Worm (Caenorhabditis elegans) whole organism, young adult: ENCODE results near the gene C41G6.12.

Experiments
- B0019.2 ChIP-seq: fragments of 200-800 bp; sonication (Bioruptor generic); conservative IDR thresholded peaks from 2 replicates; pipeline ENCODE4 v1.3.6; 2022; ENCODE audit warnings: missing genetic modification reagents, missing genetic modification characterization, missing compliant biosample characterization
- B0336.3 ChIP-seq: fragments of 200-800 bp; sonication (Bioruptor generic); IDR thresholded peaks from 2 replicates; pipeline ENCODE4 v1.3.6; 2022; ENCODE audit warnings: missing genetic modification characterization, missing compliant biosample characterization
- C17E4.6 ChIP-seq: fragments of 200-800 bp; sonication (Bioruptor generic); IDR thresholded peaks from 2 replicates; pipeline ENCODE4 v1.3.6; 2022; ENCODE audit warnings: missing genetic modification reagents, missing genetic modification characterization, missing compliant biosample characterization
- D2030.7 ChIP-seq: fragments of 200-800 bp; sonication (Bioruptor generic); IDR thresholded peaks from 2 replicates; pipeline ENCODE4 v1.3.6; 2022; ENCODE audit warnings: missing genetic modification reagents, missing genetic modification characterization, missing compliant biosample characterization
- F33H1.4 ChIP-seq: fragments of 200-800 bp; sonication (Bioruptor generic); IDR thresholded peaks from 2 replicates; pipeline ENCODE4 v1.3.6; 2022; ENCODE audit warnings: missing genetic modification reagents, missing genetic modification characterization, missing compliant biosample characterization
- F39B2.1 ChIP-seq: fragments of 200-800 bp; sonication (Bioruptor generic); IDR thresholded peaks from 2 replicates; pipeline ENCODE4 v1.3.6; 2022; ENCODE audit warnings: missing genetic modification reagents, missing genetic modification characterization, missing compliant biosample characterization
- F49E8.2 ChIP-seq: sonication (generic microtip); optimal IDR thresholded peaks from 3 replicates; lab custom pipeline; 2017; ENCODE audit warnings: missing genetic modification characterization, mild to moderate bottlenecking, missing compliant biosample characterization, antibody characterized with exemption, moderate library complexity; ENCODE audit not compliant: insufficient read depth
- F52B5.7 ChIP-seq: sonication (generic microtip); optimal IDR thresholded peaks from 2 replicates; lab custom pipeline; 2016; ENCODE audit warnings: mild to moderate bottlenecking, missing genetic modification characterization, missing compliant biosample characterization
- F57A8.1 ChIP-seq: fragments of 200-800 bp; sonication (Bioruptor generic); optimal IDR thresholded peaks from 2 replicates; lab custom pipeline; 2018; ENCODE audit warnings: mild to moderate bottlenecking, missing genetic modification characterization, moderate library complexity, missing compliant biosample characterization
- K12H6.12 ChIP-seq: fragments of 200-800 bp; sonication (Bioruptor generic); optimal IDR thresholded peaks from 2 replicates; lab custom pipeline; 2018; ENCODE audit warnings: mild to moderate bottlenecking, missing genetic modification characterization, missing compliant biosample characterization
- T07F8.4 ChIP-seq: sonication (generic microtip); optimal IDR thresholded peaks from 2 replicates; lab custom pipeline; 2016; ENCODE audit warnings: mild to moderate bottlenecking, missing genetic modification characterization, moderate library complexity, missing compliant biosample characterization
- Y53F4B.3 ChIP-seq: fragments of 200-800 bp; sonication (Bioruptor generic); IDR thresholded peaks from 2 replicates; pipeline ENCODE4 v1.3.6; 2022; ENCODE audit warnings: missing genetic modification reagents, missing genetic modification characterization, missing compliant biosample characterization
- Y53G8AR.9 ChIP-seq: fragments of 200-800 bp; sonication (Bioruptor generic); conservative IDR thresholded peaks from 2 replicates; pipeline ENCODE4 v1.3.6; 2022; ENCODE audit warnings: missing genetic modification reagents, missing genetic modification characterization, missing compliant biosample characterization
- Y79H2A.3 ChIP-seq: fragments of 200-800 bp; sonication (Bioruptor generic); conservative IDR thresholded peaks from 2 replicates; pipeline ENCODE4 v1.3.6; 2022; ENCODE audit warnings: missing genetic modification reagents, missing genetic modification characterization, missing compliant biosample characterization
- ZK185.1 ChIP-seq: sonication (generic microtip); optimal IDR thresholded peaks from 2 replicates; lab custom pipeline; 2016; ENCODE audit warnings: mild to moderate bottlenecking, missing genetic modification characterization, missing compliant biosample characterization; ENCODE audit not compliant: poor library complexity, severe bottlenecking
- aptf-3 ChIP-seq: fragments of 200-800 bp; sonication (Bioruptor generic); IDR thresholded peaks from 2 replicates; pipeline ENCODE4 v1.3.6; 2022; ENCODE audit warnings: missing genetic modification characterization, missing compliant biosample characterization
- bed-1 ChIP-seq: fragments of 200-800 bp; sonication (Bioruptor generic); IDR thresholded peaks from 2 replicates; pipeline ENCODE4 v1.3.6; 2022; ENCODE audit warnings: missing genetic modification reagents, missing genetic modification characterization, missing compliant biosample characterization
- ceh-100 ChIP-seq: fragments of 200-800 bp; sonication (Bioruptor generic); IDR thresholded peaks from 2 replicates; pipeline ENCODE4 v1.3.6; 2022; ENCODE audit warnings: missing genetic modification reagents, missing genetic modification characterization, missing compliant biosample characterization
- ceh-58 ChIP-seq: fragments of 200-800 bp; sonication (Bioruptor generic); IDR thresholded peaks from 2 replicates; pipeline ENCODE4 v1.3.6; 2022; ENCODE audit warnings: missing genetic modification characterization, missing compliant biosample characterization
- ceh-91 ChIP-seq: fragments of 200-800 bp; sonication (Bioruptor generic); IDR thresholded peaks from 2 replicates; pipeline ENCODE4 v1.3.6; 2022; ENCODE audit warnings: missing genetic modification reagents, missing genetic modification characterization, missing compliant biosample characterization
- chd-7 ChIP-seq: sonication (generic microtip); optimal IDR thresholded peaks from 2 replicates; lab custom pipeline; 2016; ENCODE audit warnings: mild to moderate bottlenecking, missing genetic modification characterization, moderate library complexity, missing compliant biosample characterization
- die-1 ChIP-seq: sonication (generic microtip); optimal IDR thresholded peaks from 2 replicates; lab custom pipeline; 2016; ENCODE audit warnings: missing genotype, mild to moderate bottlenecking, missing genetic modification characterization, missing compliant biosample characterization
- efl-1 ChIP-seq: fragments of 150-350 bp; optimal IDR thresholded peaks from 2 replicates; lab custom pipeline; 2014; ENCODE audit warnings: missing biosample characterization, missing genetic modification reagents, missing genetic modification characterization
- egl-18 ChIP-seq: fragments of 200-800 bp; sonication (Bioruptor generic); IDR thresholded peaks from 2 replicates; pipeline ENCODE4 v1.3.6; 2022; ENCODE audit warnings: missing genetic modification reagents, missing genetic modification characterization, missing compliant biosample characterization
- egl-44 ChIP-seq: fragments of 200-800 bp; sonication (Bioruptor generic); IDR thresholded peaks from 2 replicates; pipeline ENCODE4 v1.3.6; 2022; ENCODE audit warnings: missing genetic modification reagents, missing genetic modification characterization, missing compliant biosample characterization
- fkh-3 ChIP-seq: sonication (generic microtip); optimal IDR thresholded peaks from 2 replicates; lab custom pipeline; 2016; ENCODE audit warnings: mild to moderate bottlenecking, missing genetic modification characterization, missing compliant biosample characterization
- him-1 ChIP-seq: sonication (generic microtip); optimal IDR thresholded peaks from 2 replicates; lab custom pipeline; 2016; ENCODE audit warnings: missing genotype, missing genetic modification reagents, missing genetic modification characterization, missing compliant biosample characterization
- hlh-26 ChIP-seq: fragments of 200-800 bp; sonication (Bioruptor generic); conservative IDR thresholded peaks from 2 replicates; pipeline ENCODE4 v1.3.6; 2022; ENCODE audit warnings: missing genetic modification reagents, missing genetic modification characterization, missing compliant biosample characterization
- hrde-1 ChIP-seq: sonication (generic microtip); optimal IDR thresholded peaks from 2 replicates; lab custom pipeline; 2016; ENCODE audit warnings: missing genetic modification characterization, mild to moderate bottlenecking, missing compliant biosample characterization, moderate library complexity, missing genotype, missing genetic modification reagents, borderline replicate concordance
- lag-1 ChIP-seq: fragments of 200-800 bp; sonication (Bioruptor generic); IDR thresholded peaks from 2 replicates; pipeline ENCODE4 v1.3.6; 2022; ENCODE audit warnings: missing genetic modification reagents, missing genetic modification characterization, missing compliant biosample characterization
- let-526 ChIP-seq: fragments of 200-800 bp; sonication (Bioruptor generic); IDR thresholded peaks from 2 replicates; pipeline ENCODE4 v1.3.6; 2022; ENCODE audit warnings: missing genetic modification reagents, missing genetic modification characterization, missing compliant biosample characterization
- lin-54 ChIP-seq: fragments of 200-800 bp; sonication (Bioruptor generic); optimal IDR thresholded peaks from 2 replicates; lab custom pipeline; 2018; ENCODE audit warnings: mild to moderate bottlenecking, missing genetic modification characterization, missing compliant biosample characterization
- lir-1 ChIP-seq: fragments of 200-800 bp; sonication (Bioruptor generic); conservative IDR thresholded peaks from 2 replicates; pipeline ENCODE4 v1.3.6; 2022; ENCODE audit warnings: missing genetic modification reagents, missing genetic modification characterization, missing compliant biosample characterization
- madf-10 ChIP-seq: sonication (generic microtip); optimal IDR thresholded peaks from 2 replicates; lab custom pipeline; 2016; ENCODE audit warnings: mild to moderate bottlenecking, missing genetic modification characterization, missing compliant biosample characterization
- madf-3 ChIP-seq: fragments of 200-800 bp; sonication (Bioruptor generic); IDR thresholded peaks from 2 replicates; pipeline ENCODE4 v1.3.6; 2022; ENCODE audit warnings: missing genetic modification reagents, missing genetic modification characterization, missing compliant biosample characterization
- madf-6 ChIP-seq: fragments of 200-800 bp; sonication (Bioruptor generic); IDR thresholded peaks from 2 replicates; pipeline ENCODE4 v1.3.6; 2022; ENCODE audit warnings: missing genetic modification reagents, missing genetic modification characterization, missing compliant biosample characterization
- nfya-2 ChIP-seq: fragments of 200-800 bp; sonication (Bioruptor generic); IDR thresholded peaks from 2 replicates; pipeline ENCODE4 v1.3.6; 2022; ENCODE audit warnings: missing genetic modification reagents, missing genetic modification characterization, missing compliant biosample characterization
- rec-8 ChIP-seq, 2 experiments: sonication (generic microtip); optimal IDR thresholded peaks; 2 replicates each; lab custom pipeline; 2016; ENCODE audit warnings: mild to moderate bottlenecking in 2 of 2, missing genetic modification characterization in 2 of 2, missing genetic modification reagents in 2 of 2, missing genotype in 2 of 2, missing biosample characterization in 1 of 2, missing compliant biosample characterization in 1 of 2, moderate library complexity in 1 of 2
- sdz-38 ChIP-seq: sonication (generic microtip); optimal IDR thresholded peaks from 2 replicates; lab custom pipeline; 2016; ENCODE audit warnings: missing genotype, missing genetic modification characterization, missing compliant biosample characterization
- snpc-3.4 ChIP-seq: sonication (generic microtip); optimal IDR thresholded peaks from 2 replicates; lab custom pipeline; 2017; ENCODE audit warnings: missing genetic modification characterization, mild to moderate bottlenecking, missing compliant biosample characterization, antibody characterized with exemption, moderate library complexity, missing genotype, missing genetic modification reagents
- somi-1 ChIP-seq: fragments of 200-800 bp; sonication (Bioruptor generic); optimal IDR thresholded peaks from 2 replicates; lab custom pipeline; 2018; ENCODE audit warnings: mild to moderate bottlenecking, missing genetic modification characterization, missing compliant biosample characterization
- tbp1 ChIP-seq: fragments of 200-800 bp; sonication (Bioruptor generic); optimal IDR thresholded peaks from 2 replicates; lab custom pipeline; 2018; ENCODE audit warnings: mild to moderate bottlenecking, missing genetic modification characterization, missing compliant biosample characterization
- tbx-9 ChIP-seq: sonication (generic microtip); optimal IDR thresholded peaks from 2 replicates; lab custom pipeline; 2016; ENCODE audit warnings: borderline replicate concordance, missing genetic modification characterization, inconsistent platforms, missing compliant biosample characterization
- tlf-1 ChIP-seq: fragments of 200-800 bp; sonication (Bioruptor generic); optimal IDR thresholded peaks from 2 replicates; lab custom pipeline; 2018; ENCODE audit warnings: mild to moderate bottlenecking, missing genetic modification characterization, missing compliant biosample characterization
- unc-130 ChIP-seq: sonication (generic microtip); optimal IDR thresholded peaks from 2 replicates; lab custom pipeline; 2016; ENCODE audit warnings: missing genetic modification reagents, missing genetic modification characterization, missing compliant biosample characterization
- xnd-1 ChIP-seq: sonication (generic microtip); optimal IDR thresholded peaks from 2 replicates; lab custom pipeline; 2016; ENCODE audit warnings: missing genotype, missing genetic modification reagents, missing genetic modification characterization, missing compliant biosample characterization
- zim-3 ChIP-seq: sonication (generic microtip); optimal IDR thresholded peaks from 2 replicates; lab custom pipeline; 2017; ENCODE audit warnings: mild to moderate bottlenecking, missing genetic modification characterization, moderate library complexity, missing compliant biosample characterization
- ztf-22 ChIP-seq: fragments of 200-800 bp; sonication (Bioruptor generic); optimal IDR thresholded peaks from 2 replicates; lab custom pipeline; 2018; ENCODE audit warnings: mild to moderate bottlenecking, missing genetic modification characterization, moderate library complexity, missing compliant biosample characterization
- ztf-3 ChIP-seq: fragments of 200-800 bp; sonication (Bioruptor generic); optimal IDR thresholded peaks from 2 replicates; lab custom pipeline; 2018; ENCODE audit warnings: mild to moderate bottlenecking, missing genetic modification characterization, missing compliant biosample characterization

The C41G6.12 gene

ce11 chrV:15189567-15189966, 18.0 kb downstream of the C41G6.12 start, which contains the start of gene cyn-3:
Gene cyn-3 (plus strand): TSS chrV:15189927.
- no peak for TF ChIP-seq F52B5.7 (tag; lab: Kevin White, UChicago)
- 0 out of 2 replicates have a peak, but pooled peaks have one; percentile 16 for TF ChIP-seq B0336.3 (GFP tag; lab: Robert Waterston, UW)
- TF ChIP-seq egl-44 (GFP tag; lab: Robert Waterston, UW) = no peak
- peak; percentile 45 for TF ChIP-seq K12H6.12 (tag; lab: Kevin White, UChicago)
- no peak for TF ChIP-seq T07F8.4 (tag; lab: Kevin White, UChicago)
- TF ChIP-seq ceh-100 (GFP tag; lab: Robert Waterston, UW) = peak; percentile 71
- TF ChIP-seq hlh-26 = no peak
- no peak for TF ChIP-seq tbx-9 (tag; lab: Kevin White, UChicago)
- no peak for TF ChIP-seq fkh-3
- TF ChIP-seq rec-8 (tag; optimal IDR thresholded peaks at IDR 0.05; lab: Kevin White, UChicago) = no peak
- peak; percentile 56 for TF ChIP-seq tbp1
- TF ChIP-seq madf-10 = no peak
- no peak for TF ChIP-seq him-1 (tag; lab: Kevin White, UChicago)
- no peak for TF ChIP-seq F57A8.1 (GFP tag; lab: Kevin White, UChicago)
- TF ChIP-seq unc-130 (GFP tag; lab: Kevin White, UChicago) = no peak
- TF ChIP-seq ztf-22 (GFP tag; lab: Kevin White, UChicago) = no peak
- peak; percentile 47 for TF ChIP-seq F33H1.4
- TF ChIP-seq ceh-58 = no peak
- TF ChIP-seq Y53F4B.3 (GFP tag; lab: Robert Waterston, UW) = no peak
- no peak for TF ChIP-seq lir-1 (GFP tag; lab: Robert Waterston, UW)
- no peak for TF ChIP-seq madf-3 (GFP tag; lab: Robert Waterston, UW)
- TF ChIP-seq die-1 (tag; lab: Kevin White, UChicago) = no peak
- TF ChIP-seq aptf-3 (GFP tag; lab: Robert Waterston, UW) = no peak
- peak; percentile 49; the same call in 1 of the 2 replicates for TF ChIP-seq D2030.7 (GFP tag; lab: Robert Waterston, UW)
- peak; percentile 59; the same call in 1 of the 2 replicates for TF ChIP-seq Y53G8AR.9 (GFP tag; lab: Robert Waterston, UW)
- TF ChIP-seq ztf-3 (GFP tag; lab: Kevin White, UChicago) = no peak
- no peak for TF ChIP-seq Y79H2A.3 (GFP tag; lab: Robert Waterston, UW)
- TF ChIP-seq tlf-1 (GFP tag; lab: Kevin White, UChicago) = peak; percentile 46
- peak; percentile 67 for TF ChIP-seq ceh-91 (GFP tag; lab: Robert Waterston, UW)
- no peak for TF ChIP-seq zim-3 (tag; lab: Kevin White, UChicago)
- TF ChIP-seq B0019.2 = no peak
- TF ChIP-seq lag-1 = no peak
- TF ChIP-seq lin-54 = peak; percentile 99
- peak; percentile 74 for TF ChIP-seq ZK185.1
- TF ChIP-seq F39B2.1 = no peak
- TF ChIP-seq hrde-1 (tag; lab: Kevin White, UChicago) = no peak
- no peak for TF ChIP-seq nfya-2 (GFP tag; lab: Robert Waterston, UW)
- peak; percentile 69 for TF ChIP-seq snpc-3.4 (tag; lab: Kevin White, UChicago)
- TF ChIP-seq C17E4.6 (GFP tag; lab: Robert Waterston, UW) = no peak
- no peak for TF ChIP-seq let-526 (GFP tag; lab: Robert Waterston, UW)
- TF ChIP-seq madf-6 = peak; percentile 85
- no peak for TF ChIP-seq egl-18 (GFP tag; lab: Robert Waterston, UW)
- no peak for TF ChIP-seq sdz-38
- TF ChIP-seq F49E8.2 (tag; lab: Kevin White, UChicago) = peak; percentile 4
- TF ChIP-seq bed-1 (GFP tag; lab: Robert Waterston, UW) = no peak
- peak; percentile 30 for TF ChIP-seq xnd-1
- TF ChIP-seq somi-1 (GFP tag; lab: Kevin White, UChicago) = no peak
- no peak for TF ChIP-seq chd-7 (tag; lab: Kevin White, UChicago)
- peak; percentile 90 for TF ChIP-seq efl-1
